Worm (Caenorhabditis elegans) whole organism, midembryonic: ENCODE measurements around the gene B0391.14.

Source experiments
- T22C8.4 ChIP-seq: fragments of 200-800 bp; sonication (Bioruptor generic); IDR thresholded peaks from 2 replicates; pipeline ENCODE4 v1.3.6; 2022; ENCODE audit warnings: missing genetic modification characterization, missing compliant biosample characterization
- cog-1 ChIP-seq: sonication (generic microtip); optimal IDR thresholded peaks from 2 replicates; lab custom pipeline; 2016; ENCODE audit warnings: missing genetic modification characterization, missing compliant biosample characterization
- flt-1 ChIP-seq: fragments of 200-800 bp; sonication (Bioruptor generic); IDR thresholded peaks from 2 replicates; pipeline ENCODE4 v1.3.6; 2022; ENCODE audit warnings: missing genetic modification characterization, missing compliant biosample characterization
- tab-1 ChIP-seq: fragments of 200-800 bp; sonication (Bioruptor generic); IDR thresholded peaks from 2 replicates; pipeline ENCODE4 v1.3.6; 2022; ENCODE audit warnings: missing genetic modification characterization, missing compliant biosample characterization

ce11 chrV:15550408-15550807, 49.3 kb downstream of the B0391.14 start:
- TF ChIP-seq T22C8.4 (GFP tag; lab: Robert Waterston, UW) (no peak), flt-1 (no peak; the same call in 1 of the 2 replicates), cog-1 (tag; lab: Kevin White, UChicago) (no peak), tab-1 (GFP tag; lab: Robert Waterston, UW) (no peak)
